Worm (Caenorhabditis elegans): ENCODE data around the gene K03B4.4.

- TF ChIP-seq flt-1 (GFP tag; IDR thresholded peaks at IDR 0.05) (no peak), klf-2 (GFP tag; conservative IDR thresholded peaks at IDR 0.05) (no peak), ref-1 (GFP tag; conservative IDR thresholded peaks at IDR 0.05) (no peak), ztf-29 (GFP tag; IDR thresholded peaks at IDR 0.05) (no peak), med-1 (GFP tag; optimal IDR thresholded peaks at IDR 0.05; ENCODE audit: insufficient read depth) (no peak), cog-1 (tag; optimal IDR thresholded peaks at IDR 0.05) (no peak), tab-1 (GFP tag; IDR thresholded peaks at IDR 0.05) (no peak), ztf-23 (GFP tag; IDR thresholded peaks at IDR 0.05) (no peak)
Observed at ce11 chrV:4700189-4700588, 18.4 kb downstream of the K03B4.4 start, which contains the start of gene ZC266.1.
